Worm (Caenorhabditis elegans) whole organism, early embryonic: ENCODE results near the gene syp-2.
A peak's percentile ranks its signal among the peaks of the same experiment; 100 is the strongest.

Source experiments
- B0310.2 ChIP-seq: sonication (generic microtip); optimal IDR thresholded peaks from 2 replicates; lab custom pipeline; 2016; ENCODE audit warnings: mild to moderate bottlenecking, missing genetic modification characterization, missing compliant biosample characterization
- F13C5.2 ChIP-seq: sonication (generic microtip); optimal IDR thresholded peaks from 2 replicates; lab custom pipeline; 2017; ENCODE audit warnings: mild to moderate bottlenecking, missing genetic modification characterization, inconsistent platforms, missing compliant biosample characterization
- aly-1 ChIP-seq: sonication (generic microtip); optimal IDR thresholded peaks from 2 replicates; lab custom pipeline; 2016; ENCODE audit warnings: missing genetic modification characterization, missing compliant biosample characterization
- ama-1 ChIP-seq: fragments of 150-350 bp; optimal IDR thresholded peaks from 2 replicates; lab custom pipeline; 2014
- ceh-13 ChIP-seq: fragments of 200-800 bp; sonication (Bioruptor generic); optimal IDR thresholded peaks from 2 replicates; lab custom pipeline; 2018; ENCODE audit warnings: mild to moderate bottlenecking, missing genetic modification characterization, missing compliant biosample characterization
- ceh-36 ChIP-seq: sonication (generic microtip); optimal IDR thresholded peaks from 2 replicates; lab custom pipeline; 2016; ENCODE audit warnings: missing genetic modification characterization, inconsistent platforms, missing compliant biosample characterization
- ets-7 ChIP-seq: sonication (generic microtip); optimal IDR thresholded peaks from 2 replicates; lab custom pipeline; 2016; ENCODE audit warnings: missing genotype, missing genetic modification characterization, missing compliant biosample characterization
- flt-1 ChIP-seq: fragments of 200-800 bp; sonication (Bioruptor generic); IDR thresholded peaks from 2 replicates; pipeline ENCODE4 v1.3.6; 2022; ENCODE audit warnings: missing genetic modification characterization, missing compliant biosample characterization
- hmbx-1 ChIP-seq: sonication (generic microtip); optimal IDR thresholded peaks from 2 replicates; lab custom pipeline; 2016; ENCODE audit warnings: mild to moderate bottlenecking, missing genetic modification characterization, missing compliant biosample characterization
- hmg-4 ChIP-seq: fragments of 200-800 bp; sonication (Bioruptor generic); optimal IDR thresholded peaks from 2 replicates; lab custom pipeline; 2018; ENCODE audit warnings: mild to moderate bottlenecking, missing genetic modification characterization, missing compliant biosample characterization
- hnd-1 ChIP-seq: sonication (generic microtip); optimal IDR thresholded peaks from 2 replicates; lab custom pipeline; 2016; ENCODE audit warnings: missing genetic modification characterization, missing compliant biosample characterization
- pes-1 ChIP-seq: fragments of 200-800 bp; sonication (Bioruptor generic); IDR thresholded peaks from 2 replicates; pipeline ENCODE4 v1.3.6; 2022; ENCODE audit warnings: missing genetic modification reagents, missing genetic modification characterization, missing compliant biosample characterization
- scrt-1 ChIP-seq: fragments of 200-800 bp; sonication (Bioruptor generic); IDR thresholded peaks from 2 replicates; pipeline ENCODE4 v1.3.6; 2022; ENCODE audit warnings: missing genetic modification characterization, missing compliant biosample characterization
- sea-1 ChIP-seq: fragments of 200-800 bp; sonication (Bioruptor generic); conservative IDR thresholded peaks from 2 replicates; pipeline ENCODE4 v1.3.6; 2022; ENCODE audit warnings: missing genetic modification characterization, missing compliant biosample characterization
- tbx-11 ChIP-seq: fragments of 200-800 bp; sonication (Bioruptor generic); IDR thresholded peaks from 2 replicates; pipeline ENCODE4 v1.3.6; 2022; ENCODE audit warnings: missing genetic modification characterization, missing compliant biosample characterization
- tbx-37 ChIP-seq: fragments of 200-800 bp; sonication (Bioruptor generic); conservative IDR thresholded peaks from 2 replicates; pipeline ENCODE4 v1.3.6; 2022; ENCODE audit warnings: missing genetic modification reagents, missing genetic modification characterization, missing compliant biosample characterization
- tra-4 ChIP-seq: sonication (generic microtip); optimal IDR thresholded peaks from 2 replicates; lab custom pipeline; 2017; ENCODE audit warnings: missing genetic modification characterization, missing compliant biosample characterization

syp-2 gene

ce11 chrV:5571691-5572090 lies 35.4 kb downstream of the syp-2 start:
- TF ChIP-seq scrt-1 (GFP tag; lab: Robert Waterston, UW) (no peak), hmg-4 (GFP tag; lab: Kevin White, UChicago) (no peak), ets-7 (tag; lab: Kevin White, UChicago) (no peak), tra-4 (tag; lab: Kevin White, UChicago) (no peak), hmbx-1 (tag; lab: Kevin White, UChicago) (no peak), tbx-37 (no peak), pes-1 (GFP tag; lab: Robert Waterston, UW) (no peak), B0310.2 (tag; lab: Kevin White, UChicago) (no peak), ama-1 (lab: Kevin White, UChicago) (no peak), ceh-36 (tag; lab: Kevin White, UChicago) (no peak)

ce11 chrV:5576008-5576407 lies 39.7 kb downstream of the syp-2 start:
- no peak for TF ChIP-seq hmg-4 (GFP tag; lab: Kevin White, UChicago)
- TF ChIP-seq tbx-11 (GFP tag; lab: Robert Waterston, UW) = no peak
- no peak for TF ChIP-seq tra-4 (tag; lab: Kevin White, UChicago)
- TF ChIP-seq sea-1 (GFP tag; lab: Robert Waterston, UW) = no peak
- TF ChIP-seq scrt-1 (GFP tag; lab: Robert Waterston, UW) = no peak
- no peak for TF ChIP-seq B0310.2 (tag; lab: Kevin White, UChicago)
- no peak for TF ChIP-seq tbx-37
- TF ChIP-seq hnd-1 (tag; lab: Kevin White, UChicago) = no peak
- no peak for TF ChIP-seq F13C5.2 (tag; lab: Kevin White, UChicago)
- no peak for TF ChIP-seq flt-1 (GFP tag; lab: Robert Waterston, UW)
- no peak for TF ChIP-seq ets-7 (tag; lab: Kevin White, UChicago)
- no peak for TF ChIP-seq ceh-36 (tag; lab: Kevin White, UChicago)
- no peak for TF ChIP-seq ceh-13 (GFP tag; lab: Kevin White, UChicago)
- no peak for TF ChIP-seq hmbx-1 (tag; lab: Kevin White, UChicago)

- TF ChIP-seq sea-1 (GFP tag; lab: Robert Waterston, UW) (no peak), aly-1 (tag; lab: Kevin White, UChicago) (no peak), ama-1 (lab: Kevin White, UChicago) (no peak), hmbx-1 (tag; lab: Kevin White, UChicago) (no peak), B0310.2 (tag; lab: Kevin White, UChicago) (no peak), scrt-1 (GFP tag; lab: Robert Waterston, UW) (no peak), ets-7 (tag; lab: Kevin White, UChicago) (no peak), tra-4 (tag; lab: Kevin White, UChicago) (no peak), hnd-1 (tag; lab: Kevin White, UChicago) (no peak), hmg-4 (GFP tag; lab: Kevin White, UChicago) (no peak), pes-1 (GFP tag; lab: Robert Waterston, UW) (no peak), tbx-37 (no peak), ceh-36 (tag; lab: Kevin White, UChicago) (no peak), F13C5.2 (tag; lab: Kevin White, UChicago) (no peak), tbx-11 (GFP tag; lab: Robert Waterston, UW) (no peak), ceh-13 (GFP tag; lab: Kevin White, UChicago) (no peak), flt-1 (GFP tag; lab: Robert Waterston, UW) (no peak)
Measured at ce11 chrV:5579666-5580065, 43.4 kb downstream of the syp-2 start.

ce11 chrV:5580517-5580916 lies 44.2 kb downstream of the syp-2 start:
- TF ChIP-seq hnd-1 (tag; lab: Kevin White, UChicago) = no peak
- TF ChIP-seq F13C5.2 (tag; lab: Kevin White, UChicago) = peak; percentile 40

ce11 chrV:5581312-5581711 lies 45.0 kb downstream of the syp-2 start, which contains the start of gene klc-2:
TSS of gene klc-2 (minus strand) at chrV:5581412.
- TF ChIP-seq tra-4 (tag; lab: Kevin White, UChicago) (no peak), B0310.2 (tag; lab: Kevin White, UChicago) (no peak)

ce11 chrV:5582308-5582707 lies 46.0 kb downstream of the syp-2 start:
- TF ChIP-seq scrt-1 (GFP tag; lab: Robert Waterston, UW) (no peak), tbx-37 (no peak), F13C5.2 (tag; lab: Kevin White, UChicago) (no peak), flt-1 (GFP tag; lab: Robert Waterston, UW) (no peak), hnd-1 (tag; lab: Kevin White, UChicago) (no peak), ama-1 (lab: Kevin White, UChicago) (no peak), hmg-4 (GFP tag; lab: Kevin White, UChicago) (no peak), tra-4 (tag; lab: Kevin White, UChicago) (no peak), sea-1 (GFP tag; lab: Robert Waterston, UW) (no peak), B0310.2 (tag; lab: Kevin White, UChicago) (no peak), ceh-13 (GFP tag; lab: Kevin White, UChicago) (no peak), ets-7 (tag; lab: Kevin White, UChicago) (no peak)

ce11 chrV:5582860-5583259 lies 46.6 kb downstream of the syp-2 start:
- TF ChIP-seq tbx-37 = no peak
- TF ChIP-seq F13C5.2 (tag; lab: Kevin White, UChicago) = no peak
- TF ChIP-seq tbx-11 (GFP tag; lab: Robert Waterston, UW) = no peak
- TF ChIP-seq scrt-1 (GFP tag; lab: Robert Waterston, UW) = no peak
- TF ChIP-seq hnd-1 (tag; lab: Kevin White, UChicago) = no peak
- TF ChIP-seq ama-1 (lab: Kevin White, UChicago) = no peak
- TF ChIP-seq sea-1 (GFP tag; lab: Robert Waterston, UW) = no peak
- TF ChIP-seq B0310.2 (tag; lab: Kevin White, UChicago) = no peak
- TF ChIP-seq hmg-4 (GFP tag; lab: Kevin White, UChicago) = no peak
- no peak for TF ChIP-seq aly-1 (tag; lab: Kevin White, UChicago)
- TF ChIP-seq pes-1 (GFP tag; lab: Robert Waterston, UW) = no peak
- TF ChIP-seq ceh-13 (GFP tag; lab: Kevin White, UChicago) = no peak
- TF ChIP-seq flt-1 (GFP tag; lab: Robert Waterston, UW) = no peak
- TF ChIP-seq hmbx-1 (tag; lab: Kevin White, UChicago) = no peak
- TF ChIP-seq ceh-36 (tag; lab: Kevin White, UChicago) = no peak
